Worm (Caenorhabditis elegans): ENCODE data around the gene Y39G8C.2.

ce11 chrII:14098348-14098747 is 930 bp upstream of the Y39G8C.2 start:
- TF ChIP-seq elt-1 (tag; optimal IDR thresholded peaks at IDR 0.05) (no peak), ztf-4 (tag; optimal IDR thresholded peaks at IDR 0.05) (no peak), pqm-1 (tag; optimal IDR thresholded peaks at IDR 0.05) (no peak), fkh-10 (GFP tag; optimal IDR thresholded peaks at IDR 0.05) (peak; percentile 4), elt-2 (tag; optimal IDR thresholded peaks at IDR 0.05) (no peak), nhr-12 (tag; optimal IDR thresholded peaks at IDR 0.05) (no peak), snpc-4 (tag; optimal IDR thresholded peaks at IDR 0.05) (no peak), unc-62 (GFP tag; optimal IDR thresholded peaks at IDR 0.05) (no peak), R02D3.7 (tag; optimal IDR thresholded peaks at IDR 0.05) (no peak), nhr-23 (tag; optimal IDR thresholded peaks at IDR 0.05) (no peak), pha-4 (tag; optimal IDR thresholded peaks at IDR 0.05) (no peak), zag-1 (tag; optimal IDR thresholded peaks at IDR 0.05) (no peak), elt-3 (tag; optimal IDR thresholded peaks at IDR 0.05) (no peak)
